Worm (Caenorhabditis elegans): ENCODE results near the gene gldi-2.

Gene gldi-2

ce11 chrII:6821118-6821517 lies 37.9 kb downstream of the gldi-2 start (continued):
- no peak for TF ChIP-seq D1046.2 (GFP tag; IDR thresholded peaks at IDR 0.05)
- no peak for TF ChIP-seq Y48G9A.11 (GFP tag; IDR thresholded peaks at IDR 0.05)
- TF ChIP-seq nhr-102 (tag; optimal IDR thresholded peaks at IDR 0.05), result no peak
- no peak for TF ChIP-seq nhr-76 (tag; optimal IDR thresholded peaks at IDR 0.05)
- TF ChIP-seq lin-1 (GFP tag; IDR thresholded peaks at IDR 0.05), result no peak
- no peak for TF ChIP-seq mxl-2 (GFP tag; conservative IDR thresholded peaks at IDR 0.05)
- TF ChIP-seq zip-2 (tag; optimal IDR thresholded peaks at IDR 0.05), result no peak

- no peak for TF ChIP-seq F49E8.2 (tag; optimal IDR thresholded peaks at IDR 0.05; ENCODE audit: borderline replicate concordance)
- no peak for TF ChIP-seq ztf-11 (tag; optimal IDR thresholded peaks at IDR 0.05)
- peak; percentile 79 for TF ChIP-seq nhr-28 (tag; optimal IDR thresholded peaks at IDR 0.05)
- 0 out of 2 replicates have a peak, but pooled peaks have one; percentile 21 for TF ChIP-seq php-3 (GFP tag; IDR thresholded peaks at IDR 0.05)
- TF ChIP-seq vab-7 (GFP tag; IDR thresholded peaks at IDR 0.05), result no peak
- no peak for TF ChIP-seq mep-1 (tag; optimal IDR thresholded peaks at IDR 0.05)
- TF ChIP-seq nhr-77 (tag; optimal IDR thresholded peaks at IDR 0.05), result peak; percentile 74
- TF ChIP-seq ctbp-1 (GFP tag; IDR thresholded peaks at IDR 0.05), result no peak
- no peak for TF ChIP-seq daf-16 (GFP tag; optimal IDR thresholded peaks at IDR 0.05)
- TF ChIP-seq daf-16 (tag; optimal IDR thresholded peaks at IDR 0.05), result peak; percentile 61
- TF ChIP-seq F10B5.3 (tag; optimal IDR thresholded peaks at IDR 0.05), result no peak
- TF ChIP-seq lin-15B (tag; optimal IDR thresholded peaks at IDR 0.05), result no peak
- TF ChIP-seq hmg-1.1 (GFP tag; IDR thresholded peaks at IDR 0.05), result no peak
- no peak for TF ChIP-seq egl-43 (GFP tag; IDR thresholded peaks at IDR 0.05)
- no peak for TF ChIP-seq mdt-29 (GFP tag; IDR thresholded peaks at IDR 0.05)
- TF ChIP-seq lsy-2 (tag; optimal IDR thresholded peaks at IDR 0.05), result peak in 1 of 2 experiments; percentile 40
- no peak for TF ChIP-seq zfp-2 (tag; optimal IDR thresholded peaks at IDR 0.05)
- peak; percentile 32 for TF ChIP-seq dve-1 (tag; optimal IDR thresholded peaks at IDR 0.05; ENCODE audit: insufficient read depth)
- no peak for TF ChIP-seq aly-2 (tag; optimal IDR thresholded peaks at IDR 0.05)
- TF ChIP-seq ZK337.2 (GFP tag; IDR thresholded peaks at IDR 0.05), result no peak
- TF ChIP-seq unc-39 (tag; optimal IDR thresholded peaks at IDR 0.05), result no peak
- peak; percentile 65 for TF ChIP-seq ces-1 (GFP tag; optimal IDR thresholded peaks at IDR 0.05)
- no peak for TF ChIP-seq Y48G9A.11 (GFP tag; IDR thresholded peaks at IDR 0.05)
- TF ChIP-seq ceh-62 (tag; optimal IDR thresholded peaks at IDR 0.05), result no peak
- TF ChIP-seq pqm-1 (tag; optimal IDR thresholded peaks at IDR 0.05), result peak; percentile 82
- no peak for TF ChIP-seq ceh-44 (GFP tag; IDR thresholded peaks at IDR 0.05)
- TF ChIP-seq zag-1 (tag; optimal IDR thresholded peaks at IDR 0.05), result no peak
- no peak for TF ChIP-seq zip-11 (GFP tag; IDR thresholded peaks at IDR 0.05)
- TF ChIP-seq lin-29 (GFP tag; IDR thresholded peaks at IDR 0.05), result no peak
- TF ChIP-seq ceh-20 (GFP tag; IDR thresholded peaks at IDR 0.05), result no peak
- TF ChIP-seq aha-1 (tag), result no peak
- TF ChIP-seq daf-19 (GFP tag; conservative IDR thresholded peaks at IDR 0.05), result no peak
- no peak for TF ChIP-seq skn-1 (tag; optimal IDR thresholded peaks at IDR 0.05)
- TF ChIP-seq zfp-3 (GFP tag; conservative IDR thresholded peaks at IDR 0.05), result no peak
- TF ChIP-seq unc-62 (GFP tag; optimal IDR thresholded peaks at IDR 0.05 in 1 of 2), result peak in 1 of 2 experiments; percentile 28
- TF ChIP-seq unc-62 (tag; optimal IDR thresholded peaks at IDR 0.05), result no peak
- peak; percentile 15 for TF ChIP-seq hlh-11 (tag; optimal IDR thresholded peaks at IDR 0.05)
- no peak for TF ChIP-seq T20F7.1 (GFP tag; optimal IDR thresholded peaks at IDR 0.05)
- no peak for TF ChIP-seq dmd-8 (GFP tag; IDR thresholded peaks at IDR 0.05)
- peak; percentile 86 for TF ChIP-seq tra-1 (GFP tag; IDR thresholded peaks at IDR 0.05)
- no peak for TF ChIP-seq lir-3 (tag; optimal IDR thresholded peaks at IDR 0.05)
- no peak for TF ChIP-seq cey-2 (tag; optimal IDR thresholded peaks at IDR 0.05; ENCODE audit: borderline replicate concordance, insufficient read depth)
- TF ChIP-seq nhr-48 (tag; optimal IDR thresholded peaks at IDR 0.05), result no peak
- TF ChIP-seq mxl-3 (GFP tag; optimal IDR thresholded peaks at IDR 0.05), result no peak
- no peak for TF ChIP-seq ceh-82 (tag; optimal IDR thresholded peaks at IDR 0.05)
- no peak for TF ChIP-seq jun-1 (tag; optimal IDR thresholded peaks at IDR 0.05)
These were observed 38.6 kb downstream of the gldi-2 start for ce11 chrII:6821832-6822231.
